ENCODE assay signal across 1 fruit fly cellular context in genomic region chr3R:19807745-19808429, dm6.
TF ChIP-seq lines count a peak whose summit lies in the region.

No protein-coding gene starts in this region.

TF ChIP-seq in whole organism, embryonic, 481 proteins besides CTCF, POLR2A, EP300 and RAD21 (continued from another document):
- TF ChIP-seq CG13287 (GFP tag; IDR thresholded peaks at IDR 0.05; lab: Robert Waterston, UW; ENCODE audit: partially characterized antibody) (no peak), Gsc (GFP tag; IDR thresholded peaks at IDR 0.05; lab: Robert Waterston, UW) (no peak), jing (GFP tag; optimal IDR thresholded peaks at IDR 0.05; lab: Kevin White, UChicago) (no peak), al (GFP tag; IDR thresholded peaks at IDR 0.05; lab: Robert Waterston, UW) (no peak), HLH4C (GFP tag; IDR thresholded peaks at IDR 0.05; lab: Robert Waterston, UW; ENCODE audit: partially characterized antibody) (no peak), phol (tag; optimal IDR thresholded peaks at IDR 0.05; lab: Kevin White, UChicago) (peak; percentile 0), CG8765 (GFP tag; IDR thresholded peaks at IDR 0.05; lab: Robert Waterston, UW) (no peak), ci (GFP tag; IDR thresholded peaks at IDR 0.05; lab: Robert Waterston, UW) (no peak), CG5953 (GFP tag; IDR thresholded peaks at IDR 0.05; lab: Robert Waterston, UW) (no peak), dmrt11E (tag; optimal IDR thresholded peaks at IDR 0.05; lab: Kevin White, UChicago) (peak; percentile 32), bab2 (GFP tag; optimal IDR thresholded peaks at IDR 0.05; lab: Kevin White, UChicago) (no peak), Eip74EF (GFP tag; optimal IDR thresholded peaks at IDR 0.05; lab: Kevin White, UChicago) (no peak), CG4707 (GFP tag; optimal IDR thresholded peaks at IDR 0.05; lab: Kevin White, UChicago) (no peak), CG18011 (GFP tag; optimal IDR thresholded peaks at IDR 0.05; lab: Kevin White, UChicago) (no peak), kah (GFP tag; optimal IDR thresholded peaks at IDR 0.05; lab: Kevin White, UChicago) (no peak), sens-2 (GFP tag; IDR thresholded peaks at IDR 0.05; lab: Robert Waterston, UW) (no peak), CG15269 (tag; optimal IDR thresholded peaks at IDR 0.05; lab: Kevin White, UChicago) (no peak), her (GFP tag; optimal IDR thresholded peaks at IDR 0.05; lab: Kevin White, UChicago) (no peak), ken (GFP tag; IDR thresholded peaks at IDR 0.05; lab: Robert Waterston, UW) (no peak), amos (GFP tag; IDR thresholded peaks at IDR 0.05; lab: Robert Waterston, UW; ENCODE audit: partially characterized antibody) (no peak), inv (GFP tag; IDR thresholded peaks at IDR 0.05; lab: Robert Waterston, UW; ENCODE audit: partially characterized antibody) (no peak), NFAT (GFP tag; IDR thresholded peaks at IDR 0.05; lab: Robert Waterston, UW) (no peak), Ets97D (GFP tag; optimal IDR thresholded peaks at IDR 0.05; lab: Kevin White, UChicago) (no peak), CG12155 (GFP tag; optimal IDR thresholded peaks at IDR 0.05; lab: Kevin White, UChicago) (no peak), Drgx (GFP tag; IDR thresholded peaks at IDR 0.05; lab: Robert Waterston, UW) (peak; percentile 22; the same call in 1 of the 2 replicates), sob (GFP tag; IDR thresholded peaks at IDR 0.05; lab: Robert Waterston, UW) (no peak), pum (GFP tag; optimal IDR thresholded peaks at IDR 0.05; lab: Kevin White, UChicago) (no peak), CG18262 (tag; optimal IDR thresholded peaks at IDR 0.05; lab: Kevin White, UChicago) (peak; percentile 50), CG31441 (GFP tag; IDR thresholded peaks at IDR 0.05; lab: Robert Waterston, UW) (peak; percentile 46; the same call in 1 of the 2 replicates), dati (GFP tag; IDR thresholded peaks at IDR 0.05; lab: Robert Waterston, UW) (no peak), nom (GFP tag; optimal IDR thresholded peaks at IDR 0.05; lab: Kevin White, UChicago) (no peak), BEAF-32 (GFP tag; optimal IDR thresholded peaks at IDR 0.05; lab: Kevin White, UChicago) (no peak), CG5245 (GFP tag; optimal IDR thresholded peaks at IDR 0.05; lab: Kevin White, UChicago) (no peak), Fer1 (GFP tag; optimal IDR thresholded peaks at IDR 0.05; lab: Kevin White, UChicago) (no peak), B-H1 (GFP tag; IDR thresholded peaks at IDR 0.05; lab: Robert Waterston, UW) (no peak), CG4854 (GFP tag; optimal IDR thresholded peaks at IDR 0.05; lab: Kevin White, UChicago) (no peak), CG13775 (GFP tag; optimal IDR thresholded peaks at IDR 0.05; lab: Kevin White, UChicago) (no peak), CG17361 (GFP tag; IDR thresholded peaks at IDR 0.05; lab: Robert Waterston, UW) (peak; percentile 49; the same call in 2 of the 3 replicates), CG7372 (GFP tag; IDR thresholded peaks at IDR 0.05; lab: Robert Waterston, UW) (no peak), CG12219 (GFP tag; optimal IDR thresholded peaks at IDR 0.05; lab: Kevin White, UChicago) (no peak), CG9215 (GFP tag; IDR thresholded peaks at IDR 0.05; lab: Robert Waterston, UW) (no peak), abd-A (tag; optimal IDR thresholded peaks at IDR 0.05; lab: Kevin White, UChicago) (no peak), fru (optimal IDR thresholded peaks at IDR 0.05; lab: Kevin White, UChicago) (no peak)
TF ChIP-seq in whole organism, embryonic: peak in this region for 10.
